Fruit fly (Drosophila melanogaster) whole organism, embryonic: ENCODE data around the gene Fdx1.

Experiments
- Blimp-1 ChIP-seq: fragments of 200-800 bp; sonication (Bioruptor generic); optimal IDR thresholded peaks from 3 replicates; lab custom pipeline; 2018; ENCODE audit warnings: missing biosample characterization, missing genetic modification characterization, mild to moderate bottlenecking, moderate library complexity, missing genetic modification reagents
- CG10543 ChIP-seq: fragments of 200-800 bp; sonication (Bioruptor generic); optimal IDR thresholded peaks from 3 replicates; lab custom pipeline; 2017; ENCODE audit warnings: missing biosample characterization, mild to moderate bottlenecking, missing genetic modification characterization, moderate library complexity
- CG11504 ChIP-seq: fragments of 200-800 bp; sonication (Bioruptor generic); optimal IDR thresholded peaks from 3 replicates; lab custom pipeline; 2019; ENCODE audit warnings: missing biosample characterization, mild to moderate bottlenecking, missing genetic modification characterization, moderate library complexity
- CG13287 ChIP-seq: fragments of 200-800 bp; sonication (Bioruptor generic); IDR thresholded peaks from 2 replicates; pipeline ENCODE4 v1.3.6; 2022; ENCODE audit warnings: missing biosample characterization, missing genetic modification characterization; ENCODE audit not compliant: partially characterized antibody
- CG15479 ChIP-seq: fragments of 200-800 bp; sonication (Bioruptor generic); optimal IDR thresholded peaks from 3 replicates; lab custom pipeline; 2019; ENCODE audit warnings: missing biosample characterization, mild to moderate bottlenecking, missing genetic modification characterization, moderate library complexity
- CG15601 ChIP-seq: fragments of 200-800 bp; sonication (Bioruptor generic); optimal IDR thresholded peaks from 3 replicates; lab custom pipeline; 2019; ENCODE audit warnings: missing biosample characterization, mild to moderate bottlenecking, missing genetic modification characterization, moderate library complexity
- CG17568 ChIP-seq: fragments of 200-800 bp; sonication (Bioruptor generic); optimal IDR thresholded peaks from 2 replicates; lab custom pipeline; 2018; ENCODE audit warnings: missing biosample characterization, mild to moderate bottlenecking, missing genetic modification characterization, moderate library complexity
- CG31224 ChIP-seq: fragments of 200-800 bp; sonication (Bioruptor generic); IDR thresholded peaks from 2 replicates; pipeline ENCODE4 v1.3.6; 2022; ENCODE audit warnings: missing biosample characterization, missing genetic modification characterization
- CG4424 ChIP-seq: fragments of 200-800 bp; sonication (Bioruptor generic); optimal IDR thresholded peaks from 3 replicates; lab custom pipeline; 2016; ENCODE audit warnings: missing biosample characterization, missing genetic modification characterization
- CG4617 ChIP-seq: fragments of 200-800 bp; sonication (Bioruptor generic); optimal IDR thresholded peaks from 3 replicates; lab custom pipeline; 2016; ENCODE audit warnings: missing biosample characterization, missing genetic modification characterization, borderline replicate concordance
- CG4707 ChIP-seq: fragments of 200-800 bp; sonication (Bioruptor generic); optimal IDR thresholded peaks from 2 replicates; lab custom pipeline; 2018; ENCODE audit warnings: missing biosample characterization, mild to moderate bottlenecking, missing genetic modification characterization, moderate library complexity
- CG4820 ChIP-seq: fragments of 200-800 bp; sonication (Bioruptor generic); optimal IDR thresholded peaks from 3 replicates; lab custom pipeline; 2016; ENCODE audit warnings: missing biosample characterization, missing genetic modification characterization
- CG6791 ChIP-seq: fragments of 200-800 bp; sonication (Bioruptor generic); IDR thresholded peaks from 3 replicates; pipeline ENCODE4 v1.3.6; 2022; ENCODE audit warnings: missing biosample characterization, missing genetic modification characterization; ENCODE audit not compliant: partially characterized antibody
- CG7839 ChIP-seq: fragments of 200-800 bp; sonication (Bioruptor generic); optimal IDR thresholded peaks from 3 replicates; lab custom pipeline; 2018; ENCODE audit warnings: missing biosample characterization, mild to moderate bottlenecking, missing genetic modification characterization, moderate library complexity
- CG8944 ChIP-seq: fragments of 200-800 bp; sonication (Bioruptor generic); optimal IDR thresholded peaks from 3 replicates; lab custom pipeline; 2016; ENCODE audit warnings: missing biosample characterization, missing genetic modification characterization
- Deaf1 ChIP-seq: fragments of 200-800 bp; optimal IDR thresholded peaks from 3 replicates; lab custom pipeline; 2019; ENCODE audit warnings: missing biosample characterization, mild to moderate bottlenecking, missing genetic modification characterization, moderate library complexity
- Dll ChIP-seq: fragments of 200-800 bp; sonication (Bioruptor generic); IDR thresholded peaks from 4 replicates; pipeline ENCODE4 v1.3.6; 2022; ENCODE audit warnings: missing biosample characterization, missing genetic modification characterization; ENCODE audit not compliant: partially characterized antibody
- Drgx ChIP-seq: fragments of 200-800 bp; sonication (Bioruptor generic); IDR thresholded peaks from 2 replicates; pipeline ENCODE4 v1.3.6; 2022; ENCODE audit warnings: missing biosample characterization, missing genetic modification characterization
- Eip74EF ChIP-seq, 2 experiments: fragments of 200-800 bp in 1 of 2; fragments of >200 bp in 1 of 2; sonication (Bioruptor generic) in 1 of 2; optimal IDR thresholded peaks; 2 replicates each; lab custom pipeline; 2017 to 2019; ENCODE audit warnings: missing biosample characterization in 2 of 2, missing genetic modification characterization in 2 of 2, mild to moderate bottlenecking in 1 of 2, moderate library complexity in 1 of 2
- Hmr ChIP-seq: fragments of 200-800 bp; sonication (Bioruptor generic); optimal IDR thresholded peaks from 3 replicates; lab custom pipeline; 2017; ENCODE audit warnings: mild to moderate bottlenecking, missing biosample characterization, missing genetic modification reagents, missing genetic modification characterization
- MBD-R2 ChIP-seq: fragments of 200-800 bp; sonication (Bioruptor generic); IDR thresholded peaks from 2 replicates; pipeline ENCODE4 v1.3.6; 2022; ENCODE audit warnings: missing biosample characterization, missing genetic modification characterization
- Med ChIP-seq: fragments of 200-800 bp; sonication (Bioruptor generic); peaks from one replicate; lab custom pipeline; 2016; ENCODE audit warnings: missing biosample characterization, missing genetic modification characterization, mild to moderate bottlenecking, inconsistent platforms, moderate library complexity
- Opbp ChIP-seq: fragments of 200-800 bp; sonication (Bioruptor generic); IDR thresholded peaks from 3 replicates; pipeline ENCODE4 v1.3.6; 2022; ENCODE audit warnings: missing biosample characterization, missing genetic modification characterization; ENCODE audit not compliant: partially characterized antibody
- Pdp1 ChIP-seq, 2 experiments: fragments of 200-800 bp; sonication (Bioruptor generic); optimal IDR thresholded peaks; 3 replicates each; lab custom pipeline; 2016; ENCODE audit warnings: missing biosample characterization in 2 of 2, missing genetic modification characterization in 2 of 2, mild to moderate bottlenecking in 1 of 2, moderate library complexity in 1 of 2
- abd-A ChIP-seq: fragments of 200-800 bp; sonication (Bioruptor generic); optimal IDR thresholded peaks from 3 replicates; lab custom pipeline; 2019; ENCODE audit warnings: missing biosample characterization, mild to moderate bottlenecking, missing genetic modification characterization, moderate library complexity
- amos ChIP-seq: fragments of 200-800 bp; sonication (Bioruptor generic); IDR thresholded peaks from 2 replicates; pipeline ENCODE4 v1.3.6; 2022; ENCODE audit warnings: missing biosample characterization, missing genetic modification characterization; ENCODE audit not compliant: partially characterized antibody
- bbx ChIP-seq: fragments of 200-800 bp; sonication (Bioruptor generic); IDR thresholded peaks from 2 replicates; pipeline ENCODE4 v1.3.6; 2022; ENCODE audit warnings: missing biosample characterization, missing genetic modification characterization; ENCODE audit not compliant: partially characterized antibody
- ci ChIP-seq: fragments of 200-800 bp; sonication (Bioruptor generic); IDR thresholded peaks from 3 replicates; pipeline ENCODE4 v1.3.6; 2022; ENCODE audit warnings: missing biosample characterization, missing genetic modification characterization
- en ChIP-seq: fragments of 200-800 bp; sonication (Bioruptor generic); optimal IDR thresholded peaks from 2 replicates; lab custom pipeline; 2016; ENCODE audit warnings: missing biosample characterization, missing genetic modification characterization
- fru ChIP-seq: fragments of >200 bp; optimal IDR thresholded peaks from 2 replicates; lab custom pipeline; 2017
- grau ChIP-seq: fragments of 200-800 bp; optimal IDR thresholded peaks from 3 replicates; lab custom pipeline; 2019; ENCODE audit warnings: missing biosample characterization, mild to moderate bottlenecking, missing genetic modification characterization, moderate library complexity
- hkb ChIP-seq, 2 experiments: fragments of 200-800 bp in 1 of 2; fragments of >200 bp in 1 of 2; sonication (Bioruptor generic) in 1 of 2; IDR thresholded peaks in 1 of 2; optimal IDR thresholded peaks in 1 of 2; 2 replicates each; pipeline versions ENCODE4 v1.3.6 to Lab custom; 2017 to 2022; ENCODE audit warnings: missing biosample characterization in 1 of 2, missing genetic modification characterization in 1 of 2
- hth ChIP-seq: fragments of >200 bp; optimal IDR thresholded peaks from 2 replicates; lab custom pipeline; 2017; ENCODE audit warnings: inconsistent platforms
- insv ChIP-seq, 2 experiments: fragments of 200-800 bp; sonication (Bioruptor generic); optimal IDR thresholded peaks; 3 replicates each; lab custom pipeline; 2016 to 2018; ENCODE audit warnings: missing biosample characterization in 2 of 2, missing genetic modification characterization in 2 of 2
- inv ChIP-seq: fragments of 200-800 bp; sonication (Bioruptor generic); IDR thresholded peaks from 2 replicates; pipeline ENCODE4 v1.3.6; 2022; ENCODE audit warnings: missing biosample characterization, missing genetic modification characterization; ENCODE audit not compliant: partially characterized antibody
- lbe ChIP-seq: fragments of 200-800 bp; sonication (Bioruptor generic); optimal IDR thresholded peaks from 2 replicates; lab custom pipeline; 2016; ENCODE audit warnings: missing biosample characterization, mild to moderate bottlenecking, missing genetic modification characterization
- lov ChIP-seq, 2 experiments: fragments of 200-800 bp in 1 of 2; fragments of >200 bp in 1 of 2; sonication (Bioruptor generic) in 1 of 2; IDR thresholded peaks in 1 of 2; optimal IDR thresholded peaks in 1 of 2; 2 replicates in 1 of 2; 3 replicates in 1 of 2; pipeline versions ENCODE4 v1.3.6 to Lab custom; 2017 to 2022; ENCODE audit warnings: missing biosample characterization in 1 of 2, missing genetic modification characterization in 1 of 2
- mld ChIP-seq: fragments of 200-800 bp; sonication (Bioruptor generic); IDR thresholded peaks from 3 replicates; pipeline ENCODE4 v1.3.6; 2022; ENCODE audit warnings: missing biosample characterization, missing genetic modification characterization; ENCODE audit not compliant: partially characterized antibody
- nerfin-1 ChIP-seq: fragments of 200-800 bp; sonication (Bioruptor generic); optimal IDR thresholded peaks from 3 replicates; lab custom pipeline; 2019; ENCODE audit warnings: missing biosample characterization, mild to moderate bottlenecking, missing genetic modification characterization, moderate library complexity
- nom ChIP-seq: fragments of 200-800 bp; sonication (Bioruptor generic); optimal IDR thresholded peaks from 2 replicates; lab custom pipeline; 2017; ENCODE audit warnings: missing biosample characterization, missing genetic modification characterization, mild to moderate bottlenecking, moderate library complexity, missing genetic modification reagents
- pnt ChIP-seq: fragments of 200-800 bp; sonication (Bioruptor generic); optimal IDR thresholded peaks from 3 replicates; lab custom pipeline; 2016; ENCODE audit warnings: missing biosample characterization, missing genetic modification characterization
- sna ChIP-seq: fragments of 200-800 bp; sonication (Bioruptor generic); IDR thresholded peaks from 2 replicates; pipeline ENCODE4 v1.3.6; 2022; ENCODE audit warnings: missing biosample characterization, missing genetic modification characterization; ENCODE audit not compliant: partially characterized antibody
- sob ChIP-seq: fragments of 200-800 bp; sonication (Bioruptor generic); IDR thresholded peaks from 2 replicates; pipeline ENCODE4 v1.3.6; 2022; ENCODE audit warnings: missing biosample characterization, missing genetic modification characterization
- zfh2 ChIP-seq: fragments of 200-800 bp; sonication (Bioruptor generic); optimal IDR thresholded peaks from 2 replicates; lab custom pipeline; 2016; ENCODE audit warnings: missing biosample characterization, missing genetic modification characterization

Gene Fdx1

DNA sequence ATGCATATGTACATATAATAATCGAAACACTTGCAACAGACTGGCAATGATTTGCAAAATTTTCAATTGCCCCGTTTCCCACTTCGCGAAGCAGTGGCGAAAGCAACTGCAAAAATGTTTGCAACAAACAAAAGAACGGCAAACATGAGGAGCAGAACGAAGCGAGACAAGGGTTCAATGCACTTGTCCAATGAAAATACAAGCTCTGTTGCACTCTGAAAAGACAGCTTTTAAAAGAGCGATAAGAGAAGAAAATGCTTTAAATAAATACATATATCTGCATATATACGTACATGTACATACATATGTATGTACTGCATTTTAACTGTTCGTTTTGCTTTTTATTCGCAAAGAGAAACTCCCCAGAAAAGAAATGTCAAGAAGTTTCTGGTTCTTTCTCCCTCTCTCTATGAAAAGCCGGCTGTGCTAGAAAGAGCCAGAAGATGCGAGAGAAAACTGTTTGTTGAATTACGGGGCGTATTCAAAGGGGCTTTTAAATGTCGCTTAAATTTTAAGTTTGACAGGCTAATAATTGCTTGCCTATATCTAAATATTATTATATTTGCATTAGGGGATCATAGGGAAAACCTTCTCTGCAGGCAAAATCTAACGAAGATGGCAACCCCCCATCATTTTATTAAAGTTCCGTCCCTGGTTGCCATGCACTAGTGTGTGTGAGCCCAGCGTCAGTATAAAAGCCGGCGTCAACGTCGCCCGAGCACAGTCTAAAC is 12.5 kb upstream of the Fdx1 start, which contains the start of gene Hsp27 (continued):
- TF ChIP-seq hkb (optimal IDR thresholded peaks at IDR 0.05; lab: Kevin White, UChicago) (no peak), hkb (GFP tag; IDR thresholded peaks at IDR 0.05; lab: Robert Waterston, UW) (peak; percentile 99), CG31224 (peak; percentile 96), fru (lab: Kevin White, UChicago) (no peak), CG11504 (tag; lab: Kevin White, UChicago) (peak; percentile 97), pnt (GFP tag; lab: Kevin White, UChicago) (peak; percentile 96), lov (optimal IDR thresholded peaks at IDR 0.05; lab: Kevin White, UChicago) (no peak), lov (GFP tag; IDR thresholded peaks at IDR 0.05; lab: Robert Waterston, UW) (peak; percentile 98)
- TF ChIP-seq, all 482 proteins: peak for 438

DNA sequence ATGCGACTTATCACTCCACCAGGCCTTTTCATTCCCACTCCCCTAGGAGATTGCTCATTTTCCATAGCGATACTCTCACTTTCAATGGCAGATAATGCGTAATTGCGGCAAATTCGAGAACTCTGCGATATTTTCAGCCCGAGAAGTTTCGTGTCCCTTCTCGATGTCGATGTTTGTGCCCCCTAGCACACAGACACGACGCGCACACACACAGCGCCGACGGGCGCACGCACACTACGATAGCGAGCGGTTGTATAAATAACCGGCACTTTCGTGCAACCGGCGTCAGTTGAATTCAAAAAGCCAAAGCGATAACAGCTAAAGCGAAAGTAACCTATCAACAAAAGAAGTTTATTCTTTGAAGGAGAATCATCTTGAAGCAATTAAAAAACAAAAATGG is 10.6 kb upstream of the Fdx1 start, which contains the start of gene Hsp23:
Hsp23 (plus strand) TSS at position 281 of the 400 bp plus-strand sequence.
- no peak for TF ChIP-seq sob (GFP tag; lab: Robert Waterston, UW)
- TF ChIP-seq zfh2 (GFP tag; lab: Kevin White, UChicago): no peak
- TF ChIP-seq CG7839: no peak
- peak; percentile 39; the same call in 1 of the 4 replicates for TF ChIP-seq Dll (GFP tag; lab: Robert Waterston, UW)
- TF ChIP-seq ci (GFP tag; lab: Robert Waterston, UW): 0 out of 3 replicates have a peak, but pooled peaks have one; percentile 10
- TF ChIP-seq CG17568: no peak
- no peak for TF ChIP-seq grau (tag; lab: Kevin White, UChicago)
- peak; percentile 37 for TF ChIP-seq nerfin-1 (tag; lab: Kevin White, UChicago)
- TF ChIP-seq CG4820 (GFP tag; lab: Kevin White, UChicago): no peak
- peak; percentile 41 for TF ChIP-seq CG15601 (tag; lab: Kevin White, UChicago)
- TF ChIP-seq bbx (GFP tag; lab: Robert Waterston, UW): peak; percentile 37; the same call in 1 of the 2 replicates
- TF ChIP-seq insv (GFP tag; optimal IDR thresholded peaks at IDR 0.05; lab: Kevin White, UChicago): peak in 1 of 2 experiments; percentile 40
- peak; percentile 37; the same call in 1 of the 2 replicates for TF ChIP-seq amos
- TF ChIP-seq MBD-R2: 0 out of 2 replicates have a peak, but pooled peaks have one; percentile 9
- TF ChIP-seq CG10543: peak; percentile 17
- TF ChIP-seq inv (GFP tag; lab: Robert Waterston, UW): no peak
- TF ChIP-seq CG4424 (GFP tag; lab: Kevin White, UChicago): no peak
- peak; percentile 68 for TF ChIP-seq Blimp-1 (GFP tag; lab: Kevin White, UChicago)
- TF ChIP-seq Drgx: peak; percentile 6; the same call in 1 of the 2 replicates
- no peak for TF ChIP-seq Eip74EF (GFP tag; optimal IDR thresholded peaks at IDR 0.05; lab: Kevin White, UChicago)
- TF ChIP-seq lbe (GFP tag; lab: Kevin White, UChicago): peak; percentile 65
- TF ChIP-seq CG4617 (GFP tag; lab: Kevin White, UChicago): no peak
- TF ChIP-seq Pdp1 (GFP tag; optimal IDR thresholded peaks at IDR 0.05; lab: Kevin White, UChicago): peak in 1 of 2 experiments; percentile 40
- TF ChIP-seq CG13287: peak; percentile 51; the same call in 1 of the 2 replicates
- TF ChIP-seq abd-A (tag; lab: Kevin White, UChicago): peak; percentile 51
- peak; percentile 54; the same call in 2 of the 3 replicates for TF ChIP-seq Opbp (GFP tag; lab: Robert Waterston, UW)
- no peak for TF ChIP-seq hth (lab: Kevin White, UChicago)
- TF ChIP-seq CG15479: peak; percentile 97
- peak; percentile 77 for TF ChIP-seq Deaf1 (tag; lab: Kevin White, UChicago)
- TF ChIP-seq mld (GFP tag; lab: Robert Waterston, UW): 0 out of 3 replicates have a peak, but pooled peaks have one; percentile 15
- peak; percentile 64 for TF ChIP-seq Med (GFP tag; lab: Kevin White, UChicago)
- TF ChIP-seq en (GFP tag; lab: Kevin White, UChicago): no peak
- TF ChIP-seq Hmr (GFP tag; lab: Kevin White, UChicago): no peak
- TF ChIP-seq sna (GFP tag; lab: Robert Waterston, UW): peak; percentile 38; the same call in 1 of the 2 replicates
- TF ChIP-seq nom: peak; percentile 42
- no peak for TF ChIP-seq CG4707
- no peak for TF ChIP-seq CG8944 (GFP tag; lab: Kevin White, UChicago)
- TF ChIP-seq CG6791: peak; percentile 57; the same call in 2 of the 3 replicates
